Worm (Caenorhabditis elegans) whole organism, L3 larva: ENCODE data around the gene Y75B8A.28.

Source experiments
- R02D3.7 ChIP-seq: fragments of 150-350 bp; optimal IDR thresholded peaks from 2 replicates; lab custom pipeline; 2014; ENCODE audit warnings: missing biosample characterization, missing genetic modification characterization
- ceh-16 ChIP-seq: sonication (generic microtip); optimal IDR thresholded peaks from 2 replicates; lab custom pipeline; 2017; ENCODE audit warnings: missing biosample characterization, missing genetic modification characterization
- ceh-82 ChIP-seq: fragments of 150-350 bp; optimal IDR thresholded peaks from 2 replicates; lab custom pipeline; 2014; ENCODE audit warnings: missing biosample characterization, missing genetic modification characterization
- fos-1 ChIP-seq: fragments of 150-350 bp; optimal IDR thresholded peaks from 2 replicates; lab custom pipeline; 2014; ENCODE audit warnings: missing biosample characterization, missing genetic modification characterization
- nhr-11 ChIP-seq: fragments of 150-350 bp; optimal IDR thresholded peaks from 2 replicates; lab custom pipeline; 2014; ENCODE audit warnings: missing biosample characterization, missing genetic modification characterization
- nhr-25 ChIP-seq: sonication (generic microtip); optimal IDR thresholded peaks from 2 replicates; lab custom pipeline; 2017; ENCODE audit warnings: missing biosample characterization, missing genetic modification characterization
- snpc-4 ChIP-seq: fragments of 150-350 bp; optimal IDR thresholded peaks from 2 replicates; lab custom pipeline; 2014; ENCODE audit warnings: missing biosample characterization, missing genetic modification characterization
- unc-39 ChIP-seq: sonication (generic microtip); optimal IDR thresholded peaks from 4 replicates; lab custom pipeline; 2017; ENCODE audit warnings: missing biosample characterization, missing genetic modification characterization
- ztf-11 ChIP-seq: fragments of 150-350 bp; optimal IDR thresholded peaks from 2 replicates; lab custom pipeline; 2014; ENCODE audit warnings: missing biosample characterization, missing genetic modification characterization

DNA sequence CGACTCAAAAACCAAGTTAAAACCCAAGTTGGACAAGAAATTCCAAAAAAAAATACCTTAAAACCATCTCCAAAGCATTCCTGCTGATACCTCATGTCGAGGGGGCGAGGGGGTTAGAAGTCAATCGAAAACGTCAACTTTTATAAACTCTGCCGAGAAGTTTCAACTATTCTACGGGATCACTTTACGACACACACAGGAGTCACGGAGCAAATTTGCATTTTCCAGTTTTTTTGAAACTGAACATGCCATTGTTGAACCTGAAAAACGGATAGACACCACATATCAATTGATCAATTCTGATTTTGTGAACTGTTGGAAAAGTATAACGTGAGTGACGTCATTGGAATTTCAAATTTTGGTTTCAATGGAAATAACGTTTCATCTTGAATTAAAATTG is 15.8 kb upstream of the Y75B8A.28 start, which contains the start of gene mrp-8:
- no peak for TF ChIP-seq ztf-11 (tag; lab: Kevin White, UChicago)
- no peak for TF ChIP-seq ceh-16
- no peak for TF ChIP-seq nhr-11
- no peak for TF ChIP-seq unc-39 (tag; lab: Kevin White, UChicago)
- no peak for TF ChIP-seq R02D3.7 (tag; lab: Kevin White, UChicago)
- TF ChIP-seq ceh-82: no peak
- no peak for TF ChIP-seq snpc-4 (tag; lab: Kevin White, UChicago)
- TF ChIP-seq fos-1 (tag; lab: Kevin White, UChicago): no peak
- TF ChIP-seq nhr-25 (tag; lab: Kevin White, UChicago): no peak
